Fruit fly (Drosophila melanogaster) whole organism, prepupa: Measurements from ENCODE around the gene UQCR-Q.

Experiments used
- CG3032 ChIP-seq: fragments of 200-800 bp; optimal IDR thresholded peaks from 2 replicates; lab custom pipeline; 2019; ENCODE audit warnings: missing biosample characterization, mild to moderate bottlenecking, missing genetic modification characterization, moderate library complexity
- CG6792 ChIP-seq: fragments of 200-800 bp; sonication (Bioruptor generic); optimal IDR thresholded peaks from 3 replicates; lab custom pipeline; 2016; ENCODE audit warnings: missing biosample characterization, missing genetic modification characterization
- CG8119 ChIP-seq: fragments of 200-800 bp; sonication (Bioruptor generic); IDR thresholded peaks from 3 replicates; pipeline ENCODE4 v1.3.6; 2022; ENCODE audit warnings: missing biosample characterization, missing genetic modification characterization
- CG8319 ChIP-seq: fragments of 200-800 bp; sonication (Bioruptor generic); optimal IDR thresholded peaks from 3 replicates; lab custom pipeline; 2016; ENCODE audit warnings: missing biosample characterization, missing genetic modification characterization
- Eip75B ChIP-seq: fragments of 200-800 bp; sonication (Bioruptor generic); optimal IDR thresholded peaks from 3 replicates; lab custom pipeline; 2016; ENCODE audit warnings: missing biosample characterization, missing genetic modification characterization
- Eip93F ChIP-seq: fragments of 200-800 bp; sonication (Bioruptor generic); optimal IDR thresholded peaks from 2 replicates; lab custom pipeline; 2016; ENCODE audit warnings: missing biosample characterization, mild to moderate bottlenecking, missing genetic modification characterization
- Hr39 ChIP-seq: fragments of 200-800 bp; sonication (Bioruptor generic); optimal IDR thresholded peaks from 2 replicates; lab custom pipeline; 2016; ENCODE audit warnings: missing biosample characterization, missing genetic modification characterization
- Hr4 ChIP-seq: fragments of 200-800 bp; sonication (Bioruptor generic); optimal IDR thresholded peaks from 3 replicates; lab custom pipeline; 2016; ENCODE audit warnings: missing biosample characterization, missing genetic modification characterization
- Smox ChIP-seq: fragments of 200-800 bp; sonication (Bioruptor generic); optimal IDR thresholded peaks from 3 replicates; lab custom pipeline; 2016; ENCODE audit warnings: missing biosample characterization, missing genetic modification characterization
- dsx ChIP-seq: fragments of 200-800 bp; optimal IDR thresholded peaks from 3 replicates; lab custom pipeline; 2019; ENCODE audit warnings: missing biosample characterization, mild to moderate bottlenecking, missing genetic modification characterization, moderate library complexity; ENCODE audit not compliant: poor library complexity, severe bottlenecking
- esn ChIP-seq: fragments of 200-800 bp; sonication (Bioruptor generic); optimal IDR thresholded peaks from 2 replicates; lab custom pipeline; 2016; ENCODE audit warnings: missing biosample characterization, mild to moderate bottlenecking, missing genetic modification characterization, moderate library complexity
- spab ChIP-seq: fragments of 200-800 bp; sonication (Bioruptor generic); optimal IDR thresholded peaks from 2 replicates; lab custom pipeline; 2017; ENCODE audit warnings: missing biosample characterization, mild to moderate bottlenecking, missing genetic modification characterization, missing genetic modification reagents

UQCR-Q gene

dm6 chr3L:17513893-17514616 is 39.5 kb downstream of the UQCR-Q start, which contains the start of the genes U4-U6-60K and CG7564 (continued):
- TF ChIP-seq CG8119 (no peak), Smox (no peak), Hr39 (GFP tag; lab: Kevin White, UChicago) (peak; percentile 69), spab (GFP tag; lab: Kevin White, UChicago) (no peak), Eip93F (peak; percentile 64), CG6792 (peak; percentile 39), CG3032 (tag; lab: Kevin White, UChicago) (peak; percentile 57), Eip75B (no peak), Hr4 (GFP tag; lab: Kevin White, UChicago) (peak; percentile 62), dsx (GFP tag; lab: Kevin White, UChicago) (no peak), CG8319 (GFP tag; lab: Kevin White, UChicago) (peak; percentile 42), esn (GFP tag; lab: Kevin White, UChicago) (peak; percentile 71)
